Worm (Caenorhabditis elegans) whole organism, young adult: ENCODE data around the gene vps-50.
A peak's percentile ranks its signal among the peaks of the same experiment; 100 is the strongest.

Experiments
- B0019.2 ChIP-seq: fragments of 200-800 bp; sonication (Bioruptor generic); conservative IDR thresholded peaks from 2 replicates; pipeline ENCODE4 v1.3.6; 2022; ENCODE audit warnings: missing genetic modification reagents, missing genetic modification characterization, missing compliant biosample characterization
- B0035.1 ChIP-seq: sonication (generic microtip); optimal IDR thresholded peaks from 2 replicates; lab custom pipeline; 2016; ENCODE audit warnings: missing genetic modification characterization, mild to moderate bottlenecking, missing compliant biosample characterization, missing genotype, missing genetic modification reagents
- B0336.3 ChIP-seq: fragments of 200-800 bp; sonication (Bioruptor generic); IDR thresholded peaks from 2 replicates; pipeline ENCODE4 v1.3.6; 2022; ENCODE audit warnings: missing genetic modification characterization, missing compliant biosample characterization
- C17E4.6 ChIP-seq: fragments of 200-800 bp; sonication (Bioruptor generic); IDR thresholded peaks from 2 replicates; pipeline ENCODE4 v1.3.6; 2022; ENCODE audit warnings: missing genetic modification reagents, missing genetic modification characterization, missing compliant biosample characterization
- D2030.7 ChIP-seq: fragments of 200-800 bp; sonication (Bioruptor generic); IDR thresholded peaks from 2 replicates; pipeline ENCODE4 v1.3.6; 2022; ENCODE audit warnings: missing genetic modification reagents, missing genetic modification characterization, missing compliant biosample characterization
- F22D6.2 ChIP-seq: sonication (generic microtip); optimal IDR thresholded peaks from 2 replicates; lab custom pipeline; 2016; ENCODE audit warnings: mild to moderate bottlenecking, missing genetic modification characterization, missing compliant biosample characterization
- F23B12.7 ChIP-seq: sonication (generic microtip); optimal IDR thresholded peaks from 2 replicates; lab custom pipeline; 2017; ENCODE audit warnings: missing genetic modification characterization, mild to moderate bottlenecking, missing compliant biosample characterization, antibody characterized with exemption, moderate library complexity; ENCODE audit not compliant: insufficient read depth
- F37B4.10 ChIP-seq: fragments of 200-800 bp; sonication (Bioruptor generic); IDR thresholded peaks from 2 replicates; pipeline ENCODE4 v1.3.6; 2022; ENCODE audit warnings: missing genetic modification characterization, missing compliant biosample characterization
- F39B2.1 ChIP-seq: fragments of 200-800 bp; sonication (Bioruptor generic); IDR thresholded peaks from 2 replicates; pipeline ENCODE4 v1.3.6; 2022; ENCODE audit warnings: missing genetic modification reagents, missing genetic modification characterization, missing compliant biosample characterization
- F55B11.4 ChIP-seq: sonication (generic microtip); optimal IDR thresholded peaks from 2 replicates; lab custom pipeline; 2016; ENCODE audit warnings: missing compliant biosample characterization, missing genetic modification characterization, borderline replicate concordance; ENCODE audit not compliant: insufficient read depth
- K12H6.12 ChIP-seq: fragments of 200-800 bp; sonication (Bioruptor generic); optimal IDR thresholded peaks from 2 replicates; lab custom pipeline; 2018; ENCODE audit warnings: mild to moderate bottlenecking, missing genetic modification characterization, missing compliant biosample characterization
- Y53G8AR.9 ChIP-seq: fragments of 200-800 bp; sonication (Bioruptor generic); conservative IDR thresholded peaks from 2 replicates; pipeline ENCODE4 v1.3.6; 2022; ENCODE audit warnings: missing genetic modification reagents, missing genetic modification characterization, missing compliant biosample characterization
- Y67H2A.10 ChIP-seq: fragments of 200-800 bp; sonication (Bioruptor generic); conservative IDR thresholded peaks from 2 replicates; pipeline ENCODE4 v1.3.6; 2022; ENCODE audit warnings: missing genetic modification reagents, missing genetic modification characterization, missing compliant biosample characterization
- Y79H2A.3 ChIP-seq: fragments of 200-800 bp; sonication (Bioruptor generic); conservative IDR thresholded peaks from 2 replicates; pipeline ENCODE4 v1.3.6; 2022; ENCODE audit warnings: missing genetic modification reagents, missing genetic modification characterization, missing compliant biosample characterization
- Y95B8A.8 ChIP-seq: fragments of 200-800 bp; sonication (Bioruptor generic); IDR thresholded peaks from 2 replicates; pipeline ENCODE4 v1.3.6; 2022; ENCODE audit warnings: missing genetic modification reagents, missing genetic modification characterization, missing compliant biosample characterization
- akir-1 ChIP-seq: fragments of 200-800 bp; sonication (Bioruptor generic); optimal IDR thresholded peaks from 2 replicates; lab custom pipeline; 2018; ENCODE audit warnings: mild to moderate bottlenecking, missing genetic modification characterization, moderate library complexity, missing compliant biosample characterization
- ama-1 ChIP-seq, 3 experiments: fragments of 150-350 bp in 1 of 3; sonication (generic microtip) in 2 of 3; optimal IDR thresholded peaks; 2 replicates each; lab custom pipeline; 2014 to 2018; ENCODE audit warnings: missing biosample characterization in 2 of 3, missing genetic modification characterization in 2 of 3, missing genetic modification reagents in 2 of 3
- atf-7 ChIP-seq: sonication (generic microtip); optimal IDR thresholded peaks from 2 replicates; lab custom pipeline; 2017; ENCODE audit warnings: mild to moderate bottlenecking, missing genetic modification characterization, missing compliant biosample characterization
- attf-3 ChIP-seq: fragments of 200-800 bp; sonication (Bioruptor generic); conservative IDR thresholded peaks from 2 replicates; pipeline ENCODE4 v1.3.6; 2022; ENCODE audit warnings: missing genetic modification reagents, missing genetic modification characterization, missing compliant biosample characterization
- attf-5 ChIP-seq: fragments of 200-800 bp; sonication (Bioruptor generic); optimal IDR thresholded peaks from 2 replicates; lab custom pipeline; 2018; ENCODE audit warnings: mild to moderate bottlenecking, missing genetic modification characterization, missing compliant biosample characterization
- attf-6 ChIP-seq: fragments of 200-800 bp; sonication (Bioruptor generic); IDR thresholded peaks from 2 replicates; pipeline ENCODE4 v1.3.6; 2022; ENCODE audit warnings: missing genetic modification reagents, missing genetic modification characterization, missing compliant biosample characterization
- bed-1 ChIP-seq: fragments of 200-800 bp; sonication (Bioruptor generic); IDR thresholded peaks from 2 replicates; pipeline ENCODE4 v1.3.6; 2022; ENCODE audit warnings: missing genetic modification reagents, missing genetic modification characterization, missing compliant biosample characterization
- cebp-1 ChIP-seq, 2 experiments: fragments of 200-800 bp in 1 of 2; sonication (Bioruptor generic) in 1 of 2; sonication (generic microtip) in 1 of 2; IDR thresholded peaks in 1 of 2; optimal IDR thresholded peaks in 1 of 2; 2 replicates each; pipeline versions ENCODE4 v1.3.6 to Lab custom; 2017 to 2022; ENCODE audit warnings: missing compliant biosample characterization in 2 of 2, missing genetic modification characterization in 2 of 2, mild to moderate bottlenecking in 1 of 2, missing genetic modification reagents in 1 of 2, moderate library complexity in 1 of 2
- ceh-40 ChIP-seq: fragments of 200-800 bp; sonication (Bioruptor generic); IDR thresholded peaks from 2 replicates; pipeline ENCODE4 v1.3.6; 2022; ENCODE audit warnings: missing genetic modification characterization, missing compliant biosample characterization
- ceh-79 ChIP-seq: sonication (generic microtip); optimal IDR thresholded peaks from 2 replicates; lab custom pipeline; 2017; ENCODE audit warnings: mild to moderate bottlenecking, missing genetic modification characterization, missing compliant biosample characterization
- dpff-1 ChIP-seq: sonication (generic microtip); optimal IDR thresholded peaks from 2 replicates; lab custom pipeline; 2017; ENCODE audit warnings: mild to moderate bottlenecking, missing genetic modification characterization, missing compliant biosample characterization
- dpl-1 ChIP-seq: fragments of 150-350 bp; optimal IDR thresholded peaks from 2 replicates; lab custom pipeline; 2014; ENCODE audit warnings: missing biosample characterization, missing genetic modification reagents, missing genetic modification characterization
- egl-18 ChIP-seq: fragments of 200-800 bp; sonication (Bioruptor generic); IDR thresholded peaks from 2 replicates; pipeline ENCODE4 v1.3.6; 2022; ENCODE audit warnings: missing genetic modification reagents, missing genetic modification characterization, missing compliant biosample characterization
- egrh-3 ChIP-seq: fragments of 200-800 bp; sonication (Bioruptor generic); IDR thresholded peaks from 2 replicates; pipeline ENCODE4 v1.3.6; 2022; ENCODE audit warnings: missing genetic modification reagents, missing genetic modification characterization, missing compliant biosample characterization
- gei-17 ChIP-seq: fragments of 200-800 bp; sonication (Bioruptor generic); optimal IDR thresholded peaks from 2 replicates; lab custom pipeline; 2018; ENCODE audit warnings: mild to moderate bottlenecking, missing genetic modification characterization, missing compliant biosample characterization
- lag-1 ChIP-seq: fragments of 200-800 bp; sonication (Bioruptor generic); IDR thresholded peaks from 2 replicates; pipeline ENCODE4 v1.3.6; 2022; ENCODE audit warnings: missing genetic modification reagents, missing genetic modification characterization, missing compliant biosample characterization
- lin-26 ChIP-seq: fragments of 200-800 bp; sonication (Bioruptor generic); IDR thresholded peaks from 2 replicates; pipeline ENCODE4 v1.3.6; 2022; ENCODE audit warnings: missing genetic modification reagents, missing genetic modification characterization, missing compliant biosample characterization
- lin-35 ChIP-seq, 3 experiments: fragments of 150-350 bp in 2 of 3; sonication (generic microtip) in 1 of 3; optimal IDR thresholded peaks; 2 replicates each; lab custom pipeline; 2014 to 2018; ENCODE audit warnings: missing biosample characterization in 3 of 3, missing genetic modification characterization in 3 of 3, missing genetic modification reagents in 3 of 3
- lin-54 ChIP-seq: fragments of 200-800 bp; sonication (Bioruptor generic); optimal IDR thresholded peaks from 2 replicates; lab custom pipeline; 2018; ENCODE audit warnings: mild to moderate bottlenecking, missing genetic modification characterization, missing compliant biosample characterization
- lsl-1 ChIP-seq: fragments of 200-800 bp; sonication (Bioruptor generic); optimal IDR thresholded peaks from 2 replicates; lab custom pipeline; 2018; ENCODE audit warnings: mild to moderate bottlenecking, missing genetic modification characterization, moderate library complexity, missing compliant biosample characterization
- mcd-1 ChIP-seq: fragments of 200-800 bp; sonication (Bioruptor generic); IDR thresholded peaks from 2 replicates; pipeline ENCODE4 v1.3.6; 2022; ENCODE audit warnings: missing genetic modification reagents, missing genetic modification characterization, missing compliant biosample characterization
- nfyb-1 ChIP-seq: fragments of 200-800 bp; sonication (Bioruptor generic); IDR thresholded peaks from 2 replicates; pipeline ENCODE4 v1.3.6; 2022; ENCODE audit warnings: missing genetic modification reagents, missing genetic modification characterization, missing compliant biosample characterization
- rec-8 ChIP-seq, 2 experiments: sonication (generic microtip); optimal IDR thresholded peaks; 2 replicates each; lab custom pipeline; 2016; ENCODE audit warnings: mild to moderate bottlenecking in 2 of 2, missing genetic modification characterization in 2 of 2, missing genetic modification reagents in 2 of 2, missing genotype in 2 of 2, missing biosample characterization in 1 of 2, missing compliant biosample characterization in 1 of 2, moderate library complexity in 1 of 2
- repo-1 ChIP-seq: sonication (generic microtip); optimal IDR thresholded peaks from 2 replicates; lab custom pipeline; 2017; ENCODE audit warnings: mild to moderate bottlenecking, missing genetic modification characterization, missing compliant biosample characterization
- snpc-1.1 ChIP-seq: sonication (generic microtip); optimal IDR thresholded peaks from 2 replicates; lab custom pipeline; 2017; ENCODE audit warnings: missing genetic modification characterization, mild to moderate bottlenecking, missing compliant biosample characterization, antibody characterized with exemption, moderate library complexity, missing genotype, missing genetic modification reagents; ENCODE audit not compliant: insufficient read depth
- sptf-2 ChIP-seq: fragments of 200-800 bp; sonication (Bioruptor generic); optimal IDR thresholded peaks from 2 replicates; lab custom pipeline; 2018; ENCODE audit warnings: mild to moderate bottlenecking, missing genetic modification characterization, missing compliant biosample characterization
- unc-62 ChIP-seq: fragments of 150-350 bp; optimal IDR thresholded peaks from 2 replicates; lab custom pipeline; 2014; ENCODE audit warnings: missing biosample characterization, missing genetic modification reagents, missing genetic modification characterization
- ztf-26 ChIP-seq: sonication (generic microtip); optimal IDR thresholded peaks from 2 replicates; lab custom pipeline; 2017; ENCODE audit warnings: missing genetic modification characterization, missing compliant biosample characterization
- ztf-28 ChIP-seq: fragments of 200-800 bp; sonication (Bioruptor generic); IDR thresholded peaks from 2 replicates; pipeline ENCODE4 v1.3.6; 2022; ENCODE audit warnings: missing genetic modification reagents, missing genetic modification characterization, missing compliant biosample characterization
- ztf-3 ChIP-seq: fragments of 200-800 bp; sonication (Bioruptor generic); optimal IDR thresholded peaks from 2 replicates; lab custom pipeline; 2018; ENCODE audit warnings: mild to moderate bottlenecking, missing genetic modification characterization, missing compliant biosample characterization

Gene vps-50

ce11 chrIII:10888824-10889223 is 19.8 kb downstream of the vps-50 start:
- TF ChIP-seq lag-1 (no peak), Y67H2A.10 (GFP tag; lab: Robert Waterston, UW) (no peak), B0019.2 (GFP tag; lab: Robert Waterston, UW) (no peak), Y79H2A.3 (no peak), egl-18 (no peak), dpff-1 (tag; lab: Kevin White, UChicago) (no peak), attf-6 (GFP tag; lab: Robert Waterston, UW) (no peak), F39B2.1 (no peak), dpl-1 (GFP tag; lab: Kevin White, UChicago) (no peak), lin-26 (GFP tag; lab: Robert Waterston, UW) (no peak), attf-3 (no peak), F22D6.2 (tag; lab: Kevin White, UChicago) (no peak), ztf-26 (tag; lab: Kevin White, UChicago) (no peak), unc-62 (GFP tag; lab: Kevin White, UChicago) (no peak), K12H6.12 (tag; lab: Kevin White, UChicago) (no peak), F23B12.7 (no peak), C17E4.6 (GFP tag; lab: Robert Waterston, UW) (no peak), rec-8 (tag; optimal IDR thresholded peaks at IDR 0.05; lab: Kevin White, UChicago) (no peak)

- TF ChIP-seq sptf-2 (no peak), ama-1 (optimal IDR thresholded peaks at IDR 0.05; lab: Kevin White, UChicago) (no peak), ama-1 (GFP tag; optimal IDR thresholded peaks at IDR 0.05; lab: Kevin White, UChicago) (no peak), nfyb-1 (no peak), D2030.7 (GFP tag; lab: Robert Waterston, UW) (no peak), atf-7 (tag; lab: Kevin White, UChicago) (no peak), ceh-40 (GFP tag; lab: Robert Waterston, UW) (no peak), F55B11.4 (no peak), lsl-1 (no peak)
- TF ChIP-seq, all 124 proteins: peak for 0
These were observed 25.2 kb downstream of the vps-50 start, which contains the start of gene fbxb-87 for ce11 chrIII:10894220-10894619. TSS of gene fbxb-87 (plus strand) at chrIII:10894520.

ce11 chrIII:10895817-10896413 is 26.9 kb downstream of the vps-50 start, which contains the start of gene com-1:
TSS of gene com-1 (plus strand) at chrIII:10896363.
- TF ChIP-seq gei-17 (no peak), B0035.1 (no peak), bed-1 (GFP tag; lab: Robert Waterston, UW) (no peak), F37B4.10 (GFP tag; lab: Robert Waterston, UW) (no peak), Y53G8AR.9 (no peak), egrh-3 (GFP tag; lab: Robert Waterston, UW) (no peak), lin-35 (GFP tag; optimal IDR thresholded peaks at IDR 0.05; lab: Kevin White, UChicago) (no peak), repo-1 (tag; lab: Kevin White, UChicago) (no peak), Y95B8A.8 (GFP tag; lab: Robert Waterston, UW) (no peak), F22D6.2 (tag; lab: Kevin White, UChicago) (no peak), dpl-1 (GFP tag; lab: Kevin White, UChicago) (no peak), lsl-1 (peak; percentile 63), akir-1 (GFP tag; lab: Kevin White, UChicago) (no peak), lag-1 (no peak), ztf-3 (GFP tag; lab: Kevin White, UChicago) (no peak), ceh-79 (tag; lab: Kevin White, UChicago) (no peak), lin-54 (peak; percentile 47), snpc-1.1 (tag; lab: Kevin White, UChicago) (no peak), ztf-28 (GFP tag; lab: Robert Waterston, UW) (no peak), mcd-1 (GFP tag; lab: Robert Waterston, UW) (peak; percentile 86), B0336.3 (GFP tag; lab: Robert Waterston, UW) (no peak), F23B12.7 (peak; percentile 29), cebp-1 (GFP tag; IDR thresholded peaks at IDR 0.05; lab: Robert Waterston, UW) (no peak), cebp-1 (tag; optimal IDR thresholded peaks at IDR 0.05; lab: Kevin White, UChicago) (no peak), attf-5 (GFP tag; lab: Kevin White, UChicago) (peak; percentile 46)
